Worm (Caenorhabditis elegans) whole organism, L4/young adult: Measurements from ENCODE around the gene Y54G2A.7.
"Not testable (repeated sequence)": the region's sequence is repeated elsewhere in the genome, so short reads cannot be mapped to it uniquely, and the experiment has no call there.

Source experiments
- W03F9.2 ChIP-seq: fragments of 150-350 bp; optimal IDR thresholded peaks from 2 replicates; lab custom pipeline; 2014; ENCODE audit warnings: missing biosample characterization, missing genetic modification characterization
- dao-5 ChIP-seq: sonication (generic microtip); optimal IDR thresholded peaks from 2 replicates; lab custom pipeline; 2016; ENCODE audit warnings: missing genotype, missing genetic modification characterization, moderate library complexity, missing compliant biosample characterization
- him-1 ChIP-seq: sonication (generic microtip); optimal IDR thresholded peaks from 2 replicates; lab custom pipeline; 2016; ENCODE audit warnings: missing genotype, missing genetic modification reagents, missing genetic modification characterization, missing compliant biosample characterization

Gene Y54G2A.7

DNA sequence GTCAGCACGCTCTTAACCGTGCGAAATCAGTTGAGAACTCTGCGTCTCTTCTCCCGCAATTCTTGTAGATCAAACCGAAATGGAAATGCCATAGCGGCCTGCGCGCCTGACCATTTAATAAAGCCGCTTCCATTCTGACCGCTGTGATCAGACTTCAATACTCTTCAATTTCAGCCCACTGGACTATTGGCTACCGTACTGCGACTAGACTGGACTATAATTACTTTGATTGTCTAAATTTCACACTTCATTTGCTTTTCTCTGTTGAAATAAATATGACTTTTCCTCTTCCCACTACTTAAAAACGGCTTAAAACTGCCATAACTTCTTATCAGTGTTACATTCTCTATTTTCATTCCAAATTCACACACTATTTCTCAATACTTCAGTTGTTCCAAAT, at the start of gene Y54G2A.7:
TSS of gene Y54G2A.7 (plus strand) at position 301 of the 400 bp plus-strand sequence.
- TF ChIP-seq dao-5 (tag; lab: Kevin White, UChicago) = no peak
- no peak for TF ChIP-seq W03F9.2 (tag; lab: Kevin White, UChicago)
- TF ChIP-seq him-1 (tag; lab: Kevin White, UChicago) = no peak

DNA sequence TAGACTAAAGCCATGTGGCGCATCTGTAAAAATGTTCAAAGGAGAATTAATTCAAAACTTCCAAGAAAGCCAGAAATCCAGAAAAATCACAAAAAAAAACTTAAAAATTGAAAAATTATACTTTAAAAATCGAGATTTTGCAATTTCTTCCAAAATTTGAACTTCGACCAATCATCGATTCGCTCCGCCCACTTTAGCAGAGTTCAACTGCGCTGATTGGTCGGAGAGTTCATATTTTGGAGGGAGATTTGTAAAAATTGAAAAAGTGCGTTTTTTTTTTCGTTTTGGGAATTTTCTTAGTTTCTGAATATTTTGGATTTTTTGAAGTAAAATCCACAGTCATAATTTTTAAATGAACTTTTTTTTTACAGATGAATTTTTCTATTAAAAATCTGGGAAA, 44.5 kb upstream of the Y54G2A.7 start:
- no peak for TF ChIP-seq him-1 (tag; lab: Kevin White, UChicago)

DNA sequence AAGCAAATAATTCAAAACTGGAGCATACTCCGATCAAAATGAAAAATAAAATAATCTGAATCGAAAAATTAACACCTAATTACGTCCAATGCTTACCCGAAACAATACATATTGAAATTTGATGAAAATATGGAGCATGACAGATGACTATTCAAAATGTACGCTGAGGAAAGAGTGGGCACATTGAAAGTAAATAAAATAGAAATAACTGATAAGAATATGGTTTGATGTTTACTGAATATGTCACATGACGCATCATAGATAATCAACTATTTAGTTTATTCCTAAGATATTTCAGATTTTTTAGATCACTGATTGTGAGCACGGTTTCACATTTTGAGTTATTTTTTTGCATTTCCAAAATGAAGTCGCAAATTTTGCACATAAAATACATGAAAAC, 40.1 kb upstream of the Y54G2A.7 start, which contains the start of gene Y54G2A.52:
TSS of gene Y54G2A.52 (minus strand) at position 348 of the 400 bp plus-strand sequence.
- TF ChIP-seq him-1 (tag; lab: Kevin White, UChicago) = no peak
- no peak for TF ChIP-seq W03F9.2 (tag; lab: Kevin White, UChicago)
- no peak for TF ChIP-seq dao-5 (tag; lab: Kevin White, UChicago)

ce11 chrIV:2799389-2799788, 39.0 kb upstream of the Y54G2A.7 start, which contains the start of gene Y54G2A.10:
Gene Y54G2A.10 (plus strand): TSS chrIV:2799689.
- TF ChIP-seq him-1 (tag; lab: Kevin White, UChicago) (no peak), dao-5 (tag; lab: Kevin White, UChicago) (no peak), W03F9.2 (tag; lab: Kevin White, UChicago) (no peak)

DNA sequence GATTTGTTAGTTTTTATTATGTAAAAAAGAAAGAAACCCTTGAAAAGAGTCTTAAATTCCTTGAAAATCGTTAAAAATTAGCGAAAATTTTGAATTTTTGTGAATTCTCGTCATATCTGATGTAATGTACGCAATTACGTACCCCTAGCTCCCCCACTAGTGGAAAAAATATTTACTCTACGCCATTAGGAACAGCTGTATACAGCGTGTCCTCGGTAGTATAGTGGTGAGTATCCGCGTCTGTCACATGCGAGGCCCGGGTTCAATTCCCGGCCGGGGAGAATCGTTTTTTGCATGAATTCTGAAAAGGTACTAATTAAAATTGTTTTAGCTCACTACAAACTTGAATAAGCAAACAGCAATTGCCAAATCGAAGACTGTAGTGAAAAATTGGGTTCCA, 38.5 kb upstream of the Y54G2A.7 start:
- TF ChIP-seq W03F9.2 (tag; lab: Kevin White, UChicago) = no peak
- no peak for TF ChIP-seq dao-5 (tag; lab: Kevin White, UChicago)
- TF ChIP-seq him-1 (tag; lab: Kevin White, UChicago) = no peak

- TF ChIP-seq him-1 (tag; lab: Kevin White, UChicago) (no peak), W03F9.2 (tag; lab: Kevin White, UChicago) (peak; percentile 30)
These were observed 37.4 kb upstream of the Y54G2A.7 start for ce11 chrIV:2801004-2801403.

DNA sequence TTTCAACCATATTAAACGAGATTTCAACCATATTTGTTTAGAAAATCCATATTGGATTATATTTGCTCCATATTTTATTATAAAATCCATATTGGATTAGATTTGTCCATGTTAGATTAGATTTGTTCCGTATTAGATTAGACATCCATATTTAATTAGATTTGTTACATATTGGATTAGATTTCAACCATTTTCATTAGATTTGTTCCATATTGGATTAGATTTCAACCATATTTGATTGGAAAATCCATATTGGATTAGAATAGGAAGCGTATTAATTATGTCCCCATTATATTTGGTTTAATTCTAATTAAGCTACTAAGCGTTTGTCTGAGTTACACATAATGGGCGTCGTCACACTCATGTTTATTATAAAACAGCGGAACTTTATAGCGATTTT, 36.9 kb upstream of the Y54G2A.7 start, which contains the start of gene Y54G2A.44:
TSS of gene Y54G2A.44 (plus strand) at position 301 of the 400 bp plus-strand sequence.
- not testable (repeated sequence) for TF ChIP-seq W03F9.2, him-1, dao-5 (tag; lab: Kevin White, UChicago)

DNA sequence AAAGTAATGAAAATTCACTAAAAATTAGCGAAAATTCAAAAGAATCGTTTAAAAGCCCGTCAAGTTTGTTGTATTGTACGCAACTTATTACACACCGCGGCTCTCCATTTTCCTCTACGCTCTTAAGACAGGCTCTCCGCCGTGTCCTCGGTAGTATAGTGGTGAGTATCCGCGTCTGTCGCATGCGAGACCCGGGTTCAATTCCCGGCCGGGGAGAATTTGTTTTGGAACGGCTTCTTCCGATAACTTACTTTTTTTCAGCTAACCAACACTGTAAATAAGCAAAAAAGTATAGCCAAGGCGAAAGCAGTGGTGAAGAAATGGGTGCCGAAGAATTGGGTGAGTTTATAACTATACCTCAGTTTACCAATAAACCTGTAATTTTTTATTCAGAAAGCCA, 36.2 kb upstream of the Y54G2A.7 start:
- TF ChIP-seq dao-5 (tag; lab: Kevin White, UChicago) = no peak
- TF ChIP-seq W03F9.2 (tag; lab: Kevin White, UChicago) = no peak
- TF ChIP-seq him-1 (tag; lab: Kevin White, UChicago) = no peak

DNA sequence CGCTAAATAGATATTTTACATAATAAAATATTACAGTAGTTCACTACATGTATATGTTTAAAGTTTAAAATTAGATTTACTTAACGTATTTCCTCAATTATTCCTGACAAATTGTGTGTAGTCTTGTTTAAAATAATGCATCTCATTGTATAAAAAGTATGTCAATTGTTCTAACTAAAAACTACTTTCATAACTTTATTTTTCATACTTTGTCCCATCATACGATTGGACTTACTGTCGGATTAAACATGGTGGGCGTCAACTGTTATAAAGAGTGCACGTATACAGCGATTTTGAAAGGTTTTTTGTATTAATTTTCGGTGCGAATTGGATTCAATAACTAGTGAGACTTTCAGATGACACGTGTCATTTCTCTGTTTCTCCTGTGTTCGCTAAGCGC, 34.8 kb upstream of the Y54G2A.7 start, which contains the start of gene Y54G2A.32:
TSS of gene Y54G2A.32 (plus strand) at position 301 of the 400 bp plus-strand sequence.
- TF ChIP-seq W03F9.2 (tag; lab: Kevin White, UChicago) (no peak), dao-5 (tag; lab: Kevin White, UChicago) (no peak), him-1 (tag; lab: Kevin White, UChicago) (no peak)

DNA sequence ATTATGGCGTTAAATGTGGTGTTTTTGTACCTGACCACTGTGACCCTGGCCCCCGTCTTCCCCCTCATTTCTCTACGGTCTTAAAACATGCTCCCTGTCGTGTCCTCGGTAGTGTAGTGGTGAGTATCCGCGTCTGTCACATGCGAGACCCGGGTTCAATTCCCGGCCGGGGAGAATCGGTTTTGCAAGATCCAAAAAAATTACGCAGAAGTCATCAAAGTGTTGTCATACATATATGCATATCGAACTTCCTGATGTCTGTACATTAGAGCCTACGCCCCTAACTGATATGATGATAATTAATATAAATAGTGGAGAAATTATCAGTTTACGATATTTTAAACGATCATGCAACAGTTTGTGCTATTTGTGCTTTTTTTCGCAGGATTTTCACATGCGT, 32.9 kb upstream of the Y54G2A.7 start, which contains the start of gene Y54G2A.45:
TSS of gene Y54G2A.45 (plus strand) at position 333 of the 400 bp plus-strand sequence.
- TF ChIP-seq W03F9.2 (tag; lab: Kevin White, UChicago) = peak; percentile 71
- TF ChIP-seq him-1 (tag; lab: Kevin White, UChicago) = peak; percentile 1
- peak; percentile 65 for TF ChIP-seq dao-5 (tag; lab: Kevin White, UChicago)

ce11 chrIV:2808154-2808553, 30.3 kb upstream of the Y54G2A.7 start:
- TF ChIP-seq dao-5 (tag; lab: Kevin White, UChicago) (no peak), W03F9.2 (tag; lab: Kevin White, UChicago) (no peak), him-1 (tag; lab: Kevin White, UChicago) (no peak)

DNA sequence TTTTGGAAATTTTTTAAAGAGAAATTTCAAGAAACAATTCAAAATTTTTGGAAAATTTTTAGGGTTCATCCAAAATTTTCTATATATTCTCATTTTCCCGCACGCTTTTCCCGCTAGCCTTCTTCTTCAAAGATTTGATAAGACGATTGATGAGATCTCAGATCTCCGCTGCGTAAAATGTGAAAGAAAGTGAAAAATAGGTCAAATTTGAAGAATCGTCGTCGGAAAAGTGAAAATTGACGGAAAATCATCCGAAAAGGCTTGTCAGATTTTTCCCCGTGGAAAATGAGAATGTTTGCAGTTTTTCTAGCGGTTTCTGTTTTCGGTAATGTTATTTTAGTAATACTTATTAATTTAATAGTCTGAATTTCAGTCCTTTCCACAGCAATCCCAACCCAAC, 29.2 kb upstream of the Y54G2A.7 start, which contains the start of gene Y54G2A.76:
TSS of gene Y54G2A.76 (plus strand) at position 203 of the 400 bp plus-strand sequence.
- TF ChIP-seq W03F9.2 (tag; lab: Kevin White, UChicago) = no peak

DNA sequence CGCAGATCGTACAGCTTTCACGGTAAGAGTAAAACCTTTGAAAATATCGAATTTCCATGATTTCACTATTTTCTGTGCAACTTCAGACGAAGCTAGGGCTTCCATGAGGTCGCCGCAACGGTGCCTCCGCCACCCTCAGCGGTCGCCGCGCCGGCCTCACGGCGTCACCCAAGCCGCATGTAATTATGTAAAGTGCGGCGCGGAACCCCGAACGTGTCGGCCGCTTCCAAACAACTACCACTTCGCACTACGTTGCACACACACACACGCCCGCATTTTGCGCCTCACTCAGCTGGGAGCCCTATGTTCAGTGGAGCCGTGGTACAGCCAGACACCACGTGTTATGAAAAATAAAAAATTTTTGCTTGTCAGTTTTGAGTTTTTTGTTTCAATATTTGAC, 21.4 kb upstream of the Y54G2A.7 start:
- TF ChIP-seq dao-5 (tag; lab: Kevin White, UChicago) (no peak), W03F9.2 (tag; lab: Kevin White, UChicago) (no peak), him-1 (tag; lab: Kevin White, UChicago) (no peak)

DNA sequence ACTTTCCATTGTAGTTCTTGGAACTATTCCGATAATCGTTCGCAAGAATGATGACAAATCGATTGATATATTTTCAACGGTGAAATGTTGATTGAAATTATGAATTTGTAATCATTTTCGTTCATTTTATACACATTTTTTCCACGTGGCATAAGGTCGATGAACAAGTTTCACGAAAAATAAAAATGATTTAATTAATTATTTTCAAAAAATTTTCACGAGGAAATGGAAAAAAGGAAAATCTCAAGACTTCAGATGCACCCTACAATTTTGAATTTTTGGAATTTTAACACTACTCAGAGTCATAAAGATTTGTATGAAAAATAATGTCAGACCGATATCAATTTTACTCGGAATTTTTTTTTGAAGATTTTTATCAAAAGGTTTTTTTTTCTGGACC, 18.8 kb upstream of the Y54G2A.7 start, which contains the start of gene Y54G2A.13:
TSS of gene Y54G2A.13 (minus strand) at position 101 of the 400 bp plus-strand sequence.
- TF ChIP-seq W03F9.2 (tag; lab: Kevin White, UChicago) (no peak), dao-5 (tag; lab: Kevin White, UChicago) (no peak), him-1 (tag; lab: Kevin White, UChicago) (no peak)
